Worm (Caenorhabditis elegans): ENCODE measurements around the gene hsp-12.2.

Gene hsp-12.2

ce11 chrIII:8163283-8163682 lies 25.4 kb downstream of the hsp-12.2 start, which contains the start of gene bath-42:
TSS of gene bath-42 (minus strand) at chrIII:8163383.
- TF ChIP-seq ceh-9 (tag; optimal IDR thresholded peaks at IDR 0.05) = no peak
- TF ChIP-seq nhr-23 (tag; optimal IDR thresholded peaks at IDR 0.05) = no peak
- TF ChIP-seq nhr-28 (tag; optimal IDR thresholded peaks at IDR 0.05) = no peak
- no peak for TF ChIP-seq ceh-82 (tag; optimal IDR thresholded peaks at IDR 0.05)
- TF ChIP-seq mml-1 (tag; optimal IDR thresholded peaks at IDR 0.05) = no peak
- TF ChIP-seq ceh-28 (tag; optimal IDR thresholded peaks at IDR 0.05) = no peak
- no peak for TF ChIP-seq pha-4 (tag; optimal IDR thresholded peaks at IDR 0.05)
- no peak for TF ChIP-seq ceh-16 (tag; optimal IDR thresholded peaks at IDR 0.05)
- TF ChIP-seq unc-39 (tag; optimal IDR thresholded peaks at IDR 0.05) = no peak
- no peak for TF ChIP-seq elt-3 (tag; optimal IDR thresholded peaks at IDR 0.05)
- TF ChIP-seq unc-62 (GFP tag; optimal IDR thresholded peaks at IDR 0.05) = no peak
- TF ChIP-seq fos-1 (tag; optimal IDR thresholded peaks at IDR 0.05) = no peak
- no peak for TF ChIP-seq eor-1 (tag; optimal IDR thresholded peaks at IDR 0.05)

- TF ChIP-seq sea-2 (GFP tag; optimal IDR thresholded peaks at IDR 0.05) = no peak
- no peak for TF ChIP-seq unc-39 (tag; optimal IDR thresholded peaks at IDR 0.05)
- peak; percentile 71 for TF ChIP-seq elt-2 (tag; optimal IDR thresholded peaks at IDR 0.05)
- peak; percentile 61 for TF ChIP-seq R02D3.7 (tag; optimal IDR thresholded peaks at IDR 0.05)
- no peak for TF ChIP-seq snpc-4 (tag; optimal IDR thresholded peaks at IDR 0.05)
- peak; percentile 87 for TF ChIP-seq lsy-12 (tag; optimal IDR thresholded peaks at IDR 0.05)
- peak; percentile 52 for TF ChIP-seq pqm-1 (tag; optimal IDR thresholded peaks at IDR 0.05)
- no peak for TF ChIP-seq ceh-82 (tag; optimal IDR thresholded peaks at IDR 0.05)
- TF ChIP-seq hmg-11 (tag; optimal IDR thresholded peaks at IDR 0.05) = peak; percentile 85
- TF ChIP-seq nhr-28 (tag; optimal IDR thresholded peaks at IDR 0.05) = no peak
- peak; percentile 91 for TF ChIP-seq nhr-23 (tag; optimal IDR thresholded peaks at IDR 0.05)
- TF ChIP-seq ztf-11 (tag; optimal IDR thresholded peaks at IDR 0.05) = no peak
- no peak for TF ChIP-seq fkh-2 (tag; optimal IDR thresholded peaks at IDR 0.05)
- TF ChIP-seq nhr-77 (tag; optimal IDR thresholded peaks at IDR 0.05) = no peak
- TF ChIP-seq unc-62 (GFP tag; optimal IDR thresholded peaks at IDR 0.05) = peak; percentile 20
- TF ChIP-seq nhr-11 (tag; optimal IDR thresholded peaks at IDR 0.05) = no peak
- no peak for TF ChIP-seq nhr-237 (tag; optimal IDR thresholded peaks at IDR 0.05)
- peak; percentile 89 for TF ChIP-seq ceh-28 (tag; optimal IDR thresholded peaks at IDR 0.05)
- no peak for TF ChIP-seq elt-3 (tag; optimal IDR thresholded peaks at IDR 0.05)
- peak; percentile 50 for TF ChIP-seq jun-1 (tag; optimal IDR thresholded peaks at IDR 0.05)
- TF ChIP-seq ceh-9 (tag; optimal IDR thresholded peaks at IDR 0.05) = no peak
- no peak for TF ChIP-seq ztf-4 (tag; optimal IDR thresholded peaks at IDR 0.05)
- TF ChIP-seq skn-1 (tag; optimal IDR thresholded peaks at IDR 0.05) = peak; percentile 86
- TF ChIP-seq lin-15B (tag; optimal IDR thresholded peaks at IDR 0.05) = peak; percentile 96
- TF ChIP-seq aly-2 (tag; optimal IDR thresholded peaks at IDR 0.05) = no peak
- no peak for TF ChIP-seq nhr-76 (tag; optimal IDR thresholded peaks at IDR 0.05)
- TF ChIP-seq nhr-25 (tag; optimal IDR thresholded peaks at IDR 0.05) = peak; percentile 94
- peak; percentile 24 for TF ChIP-seq elt-1 (tag; optimal IDR thresholded peaks at IDR 0.05)
- TF ChIP-seq nhr-12 (tag; optimal IDR thresholded peaks at IDR 0.05) = no peak
- peak; percentile 3 for TF ChIP-seq egl-27 (tag; optimal IDR thresholded peaks at IDR 0.05)
- TF ChIP-seq lin-39 (tag; optimal IDR thresholded peaks at IDR 0.05) = peak; percentile 99
- no peak for TF ChIP-seq nhr-67 (tag; optimal IDR thresholded peaks at IDR 0.05)
- TF ChIP-seq fkh-10 (GFP tag; optimal IDR thresholded peaks at IDR 0.05) = peak; percentile 64
- no peak for TF ChIP-seq zag-1 (tag; optimal IDR thresholded peaks at IDR 0.05)
- no peak for TF ChIP-seq fos-1 (tag; optimal IDR thresholded peaks at IDR 0.05)
- TF ChIP-seq daf-12 (tag; optimal IDR thresholded peaks at IDR 0.05) = no peak
- no peak for TF ChIP-seq mml-1 (tag; optimal IDR thresholded peaks at IDR 0.05)
- TF ChIP-seq nhr-43 (tag; optimal IDR thresholded peaks at IDR 0.05; ENCODE audit: poor library complexity, severe bottlenecking) = peak; percentile 72
- TF ChIP-seq tbx-2 (tag; optimal IDR thresholded peaks at IDR 0.05) = no peak
- TF ChIP-seq egl-5 (tag; optimal IDR thresholded peaks at IDR 0.05) = peak; percentile 90
- TF ChIP-seq ZK546.5 (tag; optimal IDR thresholded peaks at IDR 0.05) = peak; percentile 81
- peak; percentile 98 for TF ChIP-seq nfya-1 (tag; optimal IDR thresholded peaks at IDR 0.05; ENCODE audit: insufficient read depth)
- TF ChIP-seq pha-4 (tag; optimal IDR thresholded peaks at IDR 0.05) = peak; percentile 98
- TF ChIP-seq eor-1 (tag; optimal IDR thresholded peaks at IDR 0.05) = no peak
- peak; percentile 60 for TF ChIP-seq ama-1 (optimal IDR thresholded peaks at IDR 0.05)
- TF ChIP-seq ceh-16 (tag; optimal IDR thresholded peaks at IDR 0.05) = no peak
Measured at ce11 chrIII:8163788-8164423, 26.0 kb downstream of the hsp-12.2 start, which contains the start of gene prp-8. TSS of gene prp-8 (plus strand) at chrIII:8164373.

Data from whole organism, L3 larva.